Fruit fly (Drosophila melanogaster): Measurements from ENCODE around the gene sty.

- TF ChIP-seq usp (GFP tag; optimal IDR thresholded peaks at IDR 0.05) (no peak), CG8478 (optimal IDR thresholded peaks at IDR 0.05) (no peak), Dll (optimal IDR thresholded peaks at IDR 0.05) (no peak), psq (optimal IDR thresholded peaks at IDR 0.05) (no peak), pan (optimal IDR thresholded peaks at IDR 0.05) (no peak)
These were observed 18.2 kb upstream of the sty start for dm6 chr3L:3442751-3443524.
